Fruit fly (Drosophila melanogaster) whole organism, prepupa: Measurements from ENCODE around the gene CtsF.
A peak's percentile ranks its signal among the peaks of the same experiment; 100 is the strongest.

Experiments used
- eg ChIP-seq: fragments of 200-800 bp; sonication (Bioruptor generic); IDR thresholded peaks from 3 replicates; pipeline ENCODE4 v1.3.6; 2022; ENCODE audit warnings: missing biosample characterization, missing genetic modification characterization
- fd85E ChIP-seq: fragments of 200-800 bp; sonication (Bioruptor generic); optimal IDR thresholded peaks from 3 replicates; lab custom pipeline; 2016; ENCODE audit warnings: missing biosample characterization, missing genetic modification characterization
- spab ChIP-seq: fragments of 200-800 bp; sonication (Bioruptor generic); optimal IDR thresholded peaks from 2 replicates; lab custom pipeline; 2017; ENCODE audit warnings: missing biosample characterization, mild to moderate bottlenecking, missing genetic modification characterization, missing genetic modification reagents

dm6 chr3R:5232197-5232607 lies 19.3 kb downstream of the CtsF start, which contains the start of the genes Kat60 and Mms19:
- TF ChIP-seq spab (no peak), fd85E (GFP tag; lab: Kevin White, UChicago) (no peak), eg (GFP tag; lab: Robert Waterston, UW) (peak; percentile 58; the same call in 1 of the 3 replicates)
